Fruit fly (Drosophila melanogaster): ENCODE data around the gene milt.

milt gene

DNA sequence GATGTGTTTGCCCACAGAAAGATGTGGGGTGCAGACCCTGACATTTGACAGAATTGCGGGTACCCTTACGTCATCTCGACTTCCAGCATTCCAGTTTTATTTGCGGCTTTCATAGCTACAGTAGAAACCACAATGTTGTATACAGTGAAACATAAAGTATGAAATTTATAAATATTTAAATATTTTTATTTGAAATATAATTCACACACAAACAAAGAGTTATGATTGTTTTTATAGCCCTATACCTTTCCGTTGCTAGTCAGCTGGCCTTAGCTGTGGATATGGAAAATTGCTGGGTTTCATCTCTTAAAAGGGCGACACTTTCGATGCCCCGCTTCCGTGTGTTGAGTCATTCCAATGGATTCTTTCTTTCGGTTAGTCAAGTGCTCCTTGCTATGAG lies 53.3 kb downstream of the milt start (continued):
- TF ChIP-seq kah (GFP tag; optimal IDR thresholded peaks at IDR 0.05), result no peak
- peak; percentile 55 for TF ChIP-seq Sox102F (GFP tag; optimal IDR thresholded peaks at IDR 0.05)
- TF ChIP-seq CG11504 (tag; optimal IDR thresholded peaks at IDR 0.05), result peak; percentile 57
- no peak for TF ChIP-seq Abd-B (GFP tag; optimal IDR thresholded peaks at IDR 0.05)
- peak; percentile 44 for TF ChIP-seq CG7839 (tag; optimal IDR thresholded peaks at IDR 0.05)
- no peak for TF ChIP-seq CG14860 (GFP tag; IDR thresholded peaks at IDR 0.05; ENCODE audit: partially characterized antibody)
- no peak for TF ChIP-seq kay (GFP tag; optimal IDR thresholded peaks at IDR 0.05)
- no peak for TF ChIP-seq CG17802 (tag; optimal IDR thresholded peaks at IDR 0.05)
- TF ChIP-seq CG7271 (tag; optimal IDR thresholded peaks at IDR 0.05), result no peak
- no peak for TF ChIP-seq ATbp (GFP tag; optimal IDR thresholded peaks at IDR 0.05)
- TF ChIP-seq tgo (GFP tag; IDR thresholded peaks at IDR 0.05), result peak; percentile 41; the same call in 1 of the 3 replicates
- no peak for TF ChIP-seq Lim3 (GFP tag; IDR thresholded peaks at IDR 0.05)
- TF ChIP-seq Side (GFP tag; optimal IDR thresholded peaks at IDR 0.05), result no peak
- TF ChIP-seq dysf (GFP tag; IDR thresholded peaks at IDR 0.05), result 0 out of 3 replicates have a peak, but pooled peaks have one; percentile 42
- no peak for TF ChIP-seq shn (GFP tag; optimal IDR thresholded peaks at IDR 0.05)
- TF ChIP-seq Hey (tag; optimal IDR thresholded peaks at IDR 0.05), result no peak
- no peak for TF ChIP-seq CG12071 (GFP tag; optimal IDR thresholded peaks at IDR 0.05)
- TF ChIP-seq sna (GFP tag; IDR thresholded peaks at IDR 0.05; ENCODE audit: partially characterized antibody), result no peak
- no peak for TF ChIP-seq CTCF (GFP tag; optimal IDR thresholded peaks at IDR 0.05)
- TF ChIP-seq CG18599 (GFP tag; optimal IDR thresholded peaks at IDR 0.05), result peak; percentile 41
- peak; percentile 31; the same call in 1 of the 2 replicates for TF ChIP-seq slbo (GFP tag; IDR thresholded peaks at IDR 0.05)
- TF ChIP-seq cato (GFP tag; optimal IDR thresholded peaks at IDR 0.05; ENCODE audit: borderline replicate concordance), result no peak
- no peak for TF ChIP-seq CG10267 (tag; optimal IDR thresholded peaks at IDR 0.05)
- TF ChIP-seq gt (GFP tag; IDR thresholded peaks at IDR 0.05), result no peak
- TF ChIP-seq CG6254 (GFP tag; optimal IDR thresholded peaks at IDR 0.05), result no peak
- TF ChIP-seq bsh (GFP tag; optimal IDR thresholded peaks at IDR 0.05), result peak in 1 of 2 experiments; percentile 3
- TF ChIP-seq dan (GFP tag; IDR thresholded peaks at IDR 0.05), result no peak
- TF ChIP-seq grau (tag; optimal IDR thresholded peaks at IDR 0.05), result peak; percentile 37
- TF ChIP-seq dmrt99B (tag; optimal IDR thresholded peaks at IDR 0.05), result no peak
- no peak for TF ChIP-seq Doc2 (GFP tag; IDR thresholded peaks at IDR 0.05)
- TF ChIP-seq CG8388 (GFP tag; optimal IDR thresholded peaks at IDR 0.05), result no peak
- peak; percentile 33 for TF ChIP-seq Blimp-1 (GFP tag; optimal IDR thresholded peaks at IDR 0.05)
- TF ChIP-seq mirr (GFP tag; optimal IDR thresholded peaks at IDR 0.05), result no peak
- TF ChIP-seq Ptx1 (GFP tag; IDR thresholded peaks at IDR 0.05), result peak; percentile 44; the same call in 1 of the 2 replicates
- no peak for TF ChIP-seq sd (tag; optimal IDR thresholded peaks at IDR 0.05)
- TF ChIP-seq Sry-β (GFP tag; optimal IDR thresholded peaks at IDR 0.05), result no peak
- TF ChIP-seq CG10565 (GFP tag; optimal IDR thresholded peaks at IDR 0.05), result no peak
- TF ChIP-seq gem (tag; optimal IDR thresholded peaks at IDR 0.05), result peak; percentile 30
- TF ChIP-seq Deaf1 (tag; optimal IDR thresholded peaks at IDR 0.05), result no peak
- TF ChIP-seq CG5953 (GFP tag; IDR thresholded peaks at IDR 0.05), result no peak
- TF ChIP-seq Opbp (GFP tag; IDR thresholded peaks at IDR 0.05; ENCODE audit: partially characterized antibody), result no peak
- TF ChIP-seq CG6683 (GFP tag; optimal IDR thresholded peaks at IDR 0.05), result no peak
- TF ChIP-seq CG18262 (tag; optimal IDR thresholded peaks at IDR 0.05), result peak; percentile 20
- TF ChIP-seq tx (GFP tag; optimal IDR thresholded peaks at IDR 0.05), result no peak
- no peak for TF ChIP-seq Vsx1 (GFP tag; optimal IDR thresholded peaks at IDR 0.05)
- TF ChIP-seq tup (GFP tag; optimal IDR thresholded peaks at IDR 0.05), result no peak
- no peak for TF ChIP-seq Mad (GFP tag; optimal IDR thresholded peaks at IDR 0.05)
- TF ChIP-seq CG10654 (GFP tag; optimal IDR thresholded peaks at IDR 0.05), result no peak
- TF ChIP-seq chinmo (GFP tag; IDR thresholded peaks at IDR 0.05; ENCODE audit: partially characterized antibody), result no peak
- TF ChIP-seq slp2 (GFP tag; optimal IDR thresholded peaks at IDR 0.05), result no peak
